Fruit fly (Drosophila melanogaster) whole organism, adult: ENCODE results near the gene CG7548.

Source experiments
- CG12768 ChIP-seq: fragments of 200-800 bp; sonication (Bioruptor generic); optimal IDR thresholded peaks from 2 replicates; lab custom pipeline; 2017; ENCODE audit warnings: missing biosample characterization, missing genetic modification characterization, mild to moderate bottlenecking, moderate library complexity, missing genetic modification reagents
- CG14711 ChIP-seq: fragments of 200-800 bp; sonication (Bioruptor generic); optimal IDR thresholded peaks from 2 replicates; lab custom pipeline; 2018; ENCODE audit warnings: missing biosample characterization, mild to moderate bottlenecking, missing genetic modification characterization, moderate library complexity
- CG33017 ChIP-seq: fragments of 200-800 bp; sonication (Bioruptor generic); optimal IDR thresholded peaks from 2 replicates; lab custom pipeline; 2018; ENCODE audit warnings: missing biosample characterization, mild to moderate bottlenecking, missing genetic modification characterization, moderate library complexity
- CG5204 ChIP-seq: fragments of 200-800 bp; sonication (Bioruptor generic); optimal IDR thresholded peaks from 2 replicates; lab custom pipeline; 2016; ENCODE audit warnings: missing biosample characterization, missing genetic modification characterization
- CG7045 ChIP-seq: fragments of 200-800 bp; sonication (Bioruptor generic); optimal IDR thresholded peaks from 2 replicates; lab custom pipeline; 2017; ENCODE audit warnings: missing biosample characterization, mild to moderate bottlenecking, missing genetic modification characterization
- Crg-1 ChIP-seq: fragments of 200-800 bp; sonication (Bioruptor generic); optimal IDR thresholded peaks from 2 replicates; lab custom pipeline; 2016; ENCODE audit warnings: missing biosample characterization, missing genetic modification characterization
- Hr96 ChIP-seq: fragments of 200-800 bp; sonication (Bioruptor generic); optimal IDR thresholded peaks from 2 replicates; lab custom pipeline; 2016; ENCODE audit warnings: missing biosample characterization, missing genetic modification characterization
- Mnt ChIP-seq: fragments of 200-800 bp; sonication (Bioruptor generic); optimal IDR thresholded peaks from 2 replicates; lab custom pipeline; 2016; ENCODE audit warnings: missing biosample characterization, mild to moderate bottlenecking, missing genetic modification characterization
- bab1 ChIP-seq: fragments of 200-800 bp; sonication (Bioruptor generic); optimal IDR thresholded peaks from 3 replicates; lab custom pipeline; 2019; ENCODE audit warnings: missing biosample characterization, mild to moderate bottlenecking, missing genetic modification characterization, moderate library complexity
- cic ChIP-seq: fragments of 200-800 bp; sonication (Bioruptor generic); optimal IDR thresholded peaks from 2 replicates; lab custom pipeline; 2017; ENCODE audit warnings: missing biosample characterization, mild to moderate bottlenecking, missing genetic modification characterization, moderate library complexity
- kay ChIP-seq: fragments of 200-800 bp; sonication (Bioruptor generic); peaks from one replicate; lab custom pipeline; 2016; ENCODE audit warnings: missing biosample characterization, missing genetic modification characterization, borderline replicate concordance
- pad ChIP-seq: fragments of 200-800 bp; sonication (Bioruptor generic); optimal IDR thresholded peaks from 3 replicates; lab custom pipeline; 2017; ENCODE audit warnings: missing biosample characterization, missing genetic modification characterization, mild to moderate bottlenecking, moderate library complexity, missing genetic modification reagents
- toe ChIP-seq: fragments of 200-800 bp; sonication (Bioruptor generic); optimal IDR thresholded peaks from 2 replicates; lab custom pipeline; 2016; ENCODE audit warnings: missing biosample characterization, missing genetic modification characterization

DNA sequence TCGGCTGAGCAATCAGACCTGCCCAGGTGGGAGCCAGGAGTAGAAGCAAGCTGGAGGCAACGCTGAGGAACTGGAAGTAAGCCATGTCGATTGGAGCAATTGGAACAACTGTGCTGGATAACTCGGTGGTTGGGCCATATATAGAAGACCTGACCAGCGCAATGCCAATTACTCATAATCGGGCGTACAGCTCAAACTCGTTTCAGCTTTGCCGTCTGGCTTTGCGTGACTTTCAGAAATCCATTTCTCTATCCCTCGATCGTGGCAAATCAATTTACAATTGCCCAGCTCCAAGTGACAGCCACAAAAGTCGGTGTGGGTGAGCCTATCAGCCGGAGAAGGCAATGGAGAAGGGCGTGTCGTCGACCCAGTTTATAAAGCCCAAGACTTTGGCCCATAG, at the start of gene CG7548:
- TF ChIP-seq pad (GFP tag; lab: Kevin White, UChicago): no peak
- TF ChIP-seq CG5204: no peak
- no peak for TF ChIP-seq Hr96 (GFP tag; lab: Kevin White, UChicago)
- TF ChIP-seq kay (GFP tag; lab: Kevin White, UChicago): no peak
- no peak for TF ChIP-seq cic (GFP tag; lab: Kevin White, UChicago)
- no peak for TF ChIP-seq CG7045 (GFP tag; lab: Kevin White, UChicago)
- no peak for TF ChIP-seq toe (GFP tag; lab: Kevin White, UChicago)
- no peak for TF ChIP-seq Mnt (GFP tag; lab: Kevin White, UChicago)
- TF ChIP-seq bab1 (GFP tag; lab: Kevin White, UChicago): no peak
- TF ChIP-seq CG14711 (tag; lab: Kevin White, UChicago): no peak
- no peak for TF ChIP-seq Crg-1 (GFP tag; lab: Kevin White, UChicago)
- TF ChIP-seq CG33017 (tag; lab: Kevin White, UChicago): no peak
- TF ChIP-seq CG12768 (GFP tag; lab: Kevin White, UChicago): no peak
